Worm (Caenorhabditis elegans) whole organism, L4 larva: ENCODE measurements around the gene C16C8.12.

Experiments used
- F10B5.3 ChIP-seq: sonication (generic microtip); optimal IDR thresholded peaks from 2 replicates; lab custom pipeline; 2016; ENCODE audit warnings: mild to moderate bottlenecking, missing genetic modification characterization, missing compliant biosample characterization
- F26F4.8 ChIP-seq: fragments of 200-800 bp; sonication (Bioruptor generic); conservative IDR thresholded peaks from 2 replicates; pipeline ENCODE4 v1.3.6; 2022; ENCODE audit warnings: missing genetic modification characterization, missing compliant biosample characterization
- F37D6.2 ChIP-seq: sonication (generic microtip); optimal IDR thresholded peaks from 2 replicates; lab custom pipeline; 2016; ENCODE audit warnings: mild to moderate bottlenecking, missing genetic modification characterization, missing compliant biosample characterization
- T20F7.1 ChIP-seq: fragments of 200-800 bp; sonication (Bioruptor generic); optimal IDR thresholded peaks from 2 replicates; lab custom pipeline; 2018; ENCODE audit warnings: mild to moderate bottlenecking, missing genetic modification characterization, missing compliant biosample characterization
- Y48G9A.11 ChIP-seq: fragments of 200-800 bp; sonication (Bioruptor generic); IDR thresholded peaks from 2 replicates; pipeline ENCODE4 v1.3.6; 2022; ENCODE audit warnings: missing genetic modification reagents, missing genetic modification characterization, missing compliant biosample characterization
- Y75B8A.6 ChIP-seq: fragments of 200-800 bp; sonication (Bioruptor generic); IDR thresholded peaks from 2 replicates; pipeline ENCODE4 v1.3.6; 2022; ENCODE audit warnings: missing genetic modification reagents, missing genetic modification characterization, missing compliant biosample characterization
- ZK337.2 ChIP-seq: fragments of 200-800 bp; sonication (Bioruptor generic); IDR thresholded peaks from 2 replicates; pipeline ENCODE4 v1.3.6; 2022; ENCODE audit warnings: missing genetic modification reagents, missing genetic modification characterization, missing compliant biosample characterization
- aha-1 ChIP-seq: fragments of 150-350 bp; peaks from one replicate; lab custom pipeline; 2014; ENCODE audit warnings: missing biosample characterization, missing genetic modification characterization
- aly-2 ChIP-seq: sonication (generic microtip); optimal IDR thresholded peaks from 2 replicates; lab custom pipeline; 2018; ENCODE audit warnings: missing biosample characterization, missing genetic modification characterization
- ceh-20 ChIP-seq: fragments of 200-800 bp; sonication (Bioruptor generic); IDR thresholded peaks from 2 replicates; pipeline ENCODE4 v1.3.6; 2022; ENCODE audit warnings: missing genetic modification reagents, missing genetic modification characterization, missing compliant biosample characterization
- ceh-28 ChIP-seq: fragments of 150-350 bp; optimal IDR thresholded peaks from 2 replicates; lab custom pipeline; 2014; ENCODE audit warnings: missing biosample characterization, missing genetic modification reagents, missing genetic modification characterization
- ceh-32 ChIP-seq: sonication (generic microtip); optimal IDR thresholded peaks from 2 replicates; lab custom pipeline; 2016; ENCODE audit warnings: mild to moderate bottlenecking, missing genetic modification characterization, missing compliant biosample characterization; ENCODE audit not compliant: poor library complexity
- ceh-62 ChIP-seq: sonication (generic microtip); optimal IDR thresholded peaks from 2 replicates; lab custom pipeline; 2017; ENCODE audit warnings: missing biosample characterization, missing genetic modification characterization
- ceh-82 ChIP-seq: sonication (generic microtip); optimal IDR thresholded peaks from 2 replicates; lab custom pipeline; 2017; ENCODE audit warnings: missing biosample characterization, missing genetic modification characterization
- cey-2 ChIP-seq: sonication (generic microtip); optimal IDR thresholded peaks from 3 replicates; lab custom pipeline; 2017; ENCODE audit warnings: missing genetic modification characterization, mild to moderate bottlenecking, missing compliant biosample characterization, antibody characterized with exemption, borderline replicate concordance; ENCODE audit not compliant: insufficient read depth
- daf-8 ChIP-seq: fragments of 200-800 bp; sonication (Bioruptor generic); IDR thresholded peaks from 2 replicates; pipeline ENCODE4 v1.3.6; 2022; ENCODE audit warnings: missing genetic modification characterization, missing compliant biosample characterization
- dmd-9 ChIP-seq: fragments of 200-800 bp; sonication (Bioruptor generic); IDR thresholded peaks from 2 replicates; pipeline ENCODE4 v1.3.6; 2022; ENCODE audit warnings: missing genetic modification reagents, missing genetic modification characterization, missing compliant biosample characterization
- duxl-1 ChIP-seq: sonication (generic microtip); optimal IDR thresholded peaks from 2 replicates; lab custom pipeline; 2016; ENCODE audit warnings: mild to moderate bottlenecking, missing genetic modification characterization, moderate library complexity, missing compliant biosample characterization; ENCODE audit not compliant: poor library complexity
- fkh-10 ChIP-seq: fragments of 150-350 bp; optimal IDR thresholded peaks from 2 replicates; lab custom pipeline; 2014; ENCODE audit warnings: missing biosample characterization, missing genetic modification reagents, missing genetic modification characterization
- hlh-11 ChIP-seq: fragments of 200-800 bp; sonication (Bioruptor generic); optimal IDR thresholded peaks from 2 replicates; lab custom pipeline; 2018; ENCODE audit warnings: mild to moderate bottlenecking, missing genetic modification characterization, missing compliant biosample characterization
- hlh-30 ChIP-seq: sonication (generic microtip); optimal IDR thresholded peaks from 2 replicates; lab custom pipeline; 2017; ENCODE audit warnings: antibody characterized with exemption, mild to moderate bottlenecking, missing genetic modification characterization, missing compliant biosample characterization; ENCODE audit not compliant: insufficient read depth
- hmg-1.1 ChIP-seq: fragments of 200-800 bp; sonication (Bioruptor generic); IDR thresholded peaks from 2 replicates; pipeline ENCODE4 v1.3.6; 2022; ENCODE audit warnings: missing genetic modification reagents, missing genetic modification characterization, missing compliant biosample characterization
- lim-7 ChIP-seq: fragments of 200-800 bp; sonication (Bioruptor generic); IDR thresholded peaks from 2 replicates; pipeline ENCODE4 v1.3.6; 2022; ENCODE audit warnings: missing genetic modification characterization, missing compliant biosample characterization
- lin-15B ChIP-seq: fragments of 150-350 bp; sonication (generic microtip); optimal IDR thresholded peaks from 3 replicates; lab custom pipeline; 2014; ENCODE audit warnings: missing biosample characterization, missing genetic modification characterization
- lin-29 ChIP-seq: fragments of 200-800 bp; sonication (Bioruptor generic); IDR thresholded peaks from 2 replicates; pipeline ENCODE4 v1.3.6; 2022; ENCODE audit warnings: missing genetic modification reagents, missing genetic modification characterization, missing compliant biosample characterization
- lir-3 ChIP-seq: sonication (generic microtip); optimal IDR thresholded peaks from 2 replicates; lab custom pipeline; 2016; ENCODE audit warnings: mild to moderate bottlenecking, missing genetic modification characterization, missing compliant biosample characterization
- lsy-2 ChIP-seq, 2 experiments: fragments of 150-350 bp in 1 of 2; sonication (generic microtip) in 1 of 2; optimal IDR thresholded peaks; 2 replicates each; lab custom pipeline; 2014 to 2017; ENCODE audit warnings: missing biosample characterization in 2 of 2, missing genetic modification characterization in 2 of 2
- madf-5 ChIP-seq, 2 experiments: fragments of 200-800 bp; sonication (Bioruptor generic); IDR thresholded peaks; 2 replicates each; pipeline ENCODE4 v1.3.6; 2022; ENCODE audit warnings: missing compliant biosample characterization in 2 of 2, missing genetic modification characterization in 2 of 2
- madf-9 ChIP-seq: fragments of 200-800 bp; sonication (Bioruptor generic); conservative IDR thresholded peaks from 2 replicates; pipeline ENCODE4 v1.3.6; 2022; ENCODE audit warnings: missing genetic modification reagents, missing genetic modification characterization, missing compliant biosample characterization
- mdt-29 ChIP-seq: fragments of 200-800 bp; sonication (Bioruptor generic); IDR thresholded peaks from 2 replicates; pipeline ENCODE4 v1.3.6; 2022; ENCODE audit warnings: missing genetic modification reagents, missing genetic modification characterization, missing compliant biosample characterization
- mxl-3 ChIP-seq: fragments of 200-800 bp; sonication (Bioruptor generic); optimal IDR thresholded peaks from 2 replicates; lab custom pipeline; 2018; ENCODE audit warnings: mild to moderate bottlenecking, missing genetic modification characterization, missing compliant biosample characterization
- nhr-102 ChIP-seq: sonication (generic microtip); optimal IDR thresholded peaks from 2 replicates; lab custom pipeline; 2016; ENCODE audit warnings: mild to moderate bottlenecking, missing genetic modification characterization, moderate library complexity, missing compliant biosample characterization
- nhr-111 ChIP-seq: fragments of 200-800 bp; sonication (Bioruptor generic); optimal IDR thresholded peaks from 2 replicates; lab custom pipeline; 2018; ENCODE audit warnings: mild to moderate bottlenecking, missing genetic modification characterization, missing compliant biosample characterization
- nhr-237 ChIP-seq: sonication (generic microtip); optimal IDR thresholded peaks from 2 replicates; lab custom pipeline; 2017; ENCODE audit warnings: missing biosample characterization, missing genetic modification characterization
- nhr-28 ChIP-seq: fragments of 150-350 bp; optimal IDR thresholded peaks from 2 replicates; lab custom pipeline; 2014; ENCODE audit warnings: missing biosample characterization, missing genetic modification characterization
- nhr-48 ChIP-seq: sonication (generic microtip); optimal IDR thresholded peaks from 2 replicates; lab custom pipeline; 2016; ENCODE audit warnings: mild to moderate bottlenecking, missing genetic modification characterization, missing compliant biosample characterization
- nhr-6 ChIP-seq: fragments of 150-350 bp; optimal IDR thresholded peaks from 2 replicates; lab custom pipeline; 2014; ENCODE audit warnings: missing biosample characterization, missing genetic modification characterization
- nhr-76 ChIP-seq: fragments of 150-350 bp; optimal IDR thresholded peaks from 2 replicates; lab custom pipeline; 2014; ENCODE audit warnings: missing biosample characterization, missing genetic modification characterization
- php-3 ChIP-seq: fragments of 200-800 bp; sonication (Bioruptor generic); IDR thresholded peaks from 2 replicates; pipeline ENCODE4 v1.3.6; 2022; ENCODE audit warnings: missing genetic modification reagents, missing genetic modification characterization, missing compliant biosample characterization
- pqm-1 ChIP-seq: sonication (generic microtip); optimal IDR thresholded peaks from 2 replicates; lab custom pipeline; 2017; ENCODE audit warnings: missing biosample characterization, missing genetic modification characterization
- saeg-2 ChIP-seq: fragments of 200-800 bp; sonication (Bioruptor generic); IDR thresholded peaks from 2 replicates; pipeline ENCODE4 v1.3.6; 2022; ENCODE audit warnings: missing genetic modification reagents, missing genetic modification characterization, missing compliant biosample characterization
- sdz-12 ChIP-seq: fragments of 200-800 bp; sonication (Bioruptor generic); optimal IDR thresholded peaks from 2 replicates; lab custom pipeline; 2018; ENCODE audit warnings: mild to moderate bottlenecking, missing genetic modification characterization, missing compliant biosample characterization
- set-16 ChIP-seq: fragments of 200-800 bp; sonication (Bioruptor generic); IDR thresholded peaks from 2 replicates; pipeline ENCODE4 v1.3.6; 2022; ENCODE audit warnings: missing genetic modification reagents, missing genetic modification characterization, missing compliant biosample characterization
- snpc-4 ChIP-seq: fragments of 150-350 bp; optimal IDR thresholded peaks from 2 replicates; lab custom pipeline; 2014; ENCODE audit warnings: missing biosample characterization, missing genetic modification characterization
- spr-1 ChIP-seq: sonication (generic microtip); optimal IDR thresholded peaks from 2 replicates; lab custom pipeline; 2016; ENCODE audit warnings: mild to moderate bottlenecking, missing genetic modification characterization, missing compliant biosample characterization
- tag-97 ChIP-seq: fragments of 200-800 bp; sonication (Bioruptor generic); IDR thresholded peaks from 2 replicates; pipeline ENCODE4 v1.3.6; 2022; ENCODE audit warnings: missing genetic modification characterization, missing compliant biosample characterization
- unc-62 ChIP-seq, 3 experiments: fragments of 150-350 bp in 1 of 3; sonication (generic microtip); optimal IDR thresholded peaks in 2 of 3; peaks in 1 of 3; 1 replicate in 1 of 3; 2 replicates in 2 of 3; lab custom pipeline; 2014 to 2017; ENCODE audit warnings: missing biosample characterization in 3 of 3, missing genetic modification characterization in 3 of 3, missing genetic modification reagents in 3 of 3, missing genotype in 1 of 3
- vab-7 ChIP-seq: fragments of 200-800 bp; sonication (Bioruptor generic); IDR thresholded peaks from 2 replicates; pipeline ENCODE4 v1.3.6; 2022; ENCODE audit warnings: missing genetic modification reagents, missing genetic modification characterization, missing compliant biosample characterization
- zfp-2 ChIP-seq: sonication (generic microtip); optimal IDR thresholded peaks from 2 replicates; lab custom pipeline; 2016; ENCODE audit warnings: mild to moderate bottlenecking, missing genetic modification characterization, missing compliant biosample characterization

The C16C8.12 gene

ce11 chrII:3502520-3503323 is 50.2 kb downstream of the C16C8.12 start, which contains the start of the genes col-71 and Y49F6B.2 (continued):
- TF ChIP-seq madf-5 (GFP tag; IDR thresholded peaks at IDR 0.05; lab: Robert Waterston, UW), result no peak
- TF ChIP-seq saeg-2 (GFP tag; lab: Robert Waterston, UW), result no peak
- TF ChIP-seq dmd-9 (GFP tag; lab: Robert Waterston, UW), result peak; percentile 64; the same call in 1 of the 2 replicates
- no peak for TF ChIP-seq ceh-32 (tag; lab: Kevin White, UChicago)
- peak; percentile 66 for TF ChIP-seq fkh-10
- 0 out of 2 replicates have a peak, but pooled peaks have one; percentile 36 for TF ChIP-seq hmg-1.1 (GFP tag; lab: Robert Waterston, UW)
- TF ChIP-seq F37D6.2, result peak; percentile 65
- TF ChIP-seq lin-15B, result peak; percentile 40
- TF ChIP-seq cey-2 (tag; lab: Kevin White, UChicago), result no peak
- TF ChIP-seq nhr-76, result no peak
- TF ChIP-seq zfp-2 (tag; lab: Kevin White, UChicago), result no peak
- no peak for TF ChIP-seq ceh-82 (tag; lab: Kevin White, UChicago)
- no peak for TF ChIP-seq nhr-111 (GFP tag; lab: Kevin White, UChicago)
- no peak for TF ChIP-seq aly-2
- no peak for TF ChIP-seq lim-7 (GFP tag; lab: Robert Waterston, UW)
- no peak for TF ChIP-seq F26F4.8 (GFP tag; lab: Robert Waterston, UW)
- TF ChIP-seq php-3 (GFP tag; lab: Robert Waterston, UW), result 0 out of 2 replicates have a peak, but pooled peaks have one; percentile 30
- TF ChIP-seq snpc-4 (tag; lab: Kevin White, UChicago), result no peak
- TF ChIP-seq duxl-1 (tag; lab: Kevin White, UChicago), result peak; percentile 67
- TF ChIP-seq ceh-20 (GFP tag; lab: Robert Waterston, UW), result no peak
- TF ChIP-seq lir-3 (tag; lab: Kevin White, UChicago), result no peak
- peak in 1 of 2 experiments; percentile 85 for TF ChIP-seq lsy-2 (tag; optimal IDR thresholded peaks at IDR 0.05; lab: Kevin White, UChicago)
- TF ChIP-seq hlh-11 (tag; lab: Kevin White, UChicago), result peak; percentile 15
- TF ChIP-seq ceh-62 (tag; lab: Kevin White, UChicago), result no peak
- no peak for TF ChIP-seq vab-7
- TF ChIP-seq madf-9 (GFP tag; lab: Robert Waterston, UW), result peak; percentile 43; the same call in 1 of the 2 replicates
- no peak for TF ChIP-seq lin-29 (GFP tag; lab: Robert Waterston, UW)
- TF ChIP-seq ZK337.2 (GFP tag; lab: Robert Waterston, UW), result peak; percentile 72
- no peak for TF ChIP-seq ceh-28 (tag; lab: Kevin White, UChicago)
- peak; percentile 45 for TF ChIP-seq nhr-6 (tag; lab: Kevin White, UChicago)
- TF ChIP-seq aha-1, result no peak
- peak; percentile 22 for TF ChIP-seq hlh-30 (tag; lab: Kevin White, UChicago)
- TF ChIP-seq mxl-3 (GFP tag; lab: Kevin White, UChicago), result no peak
- TF ChIP-seq spr-1 (tag; lab: Kevin White, UChicago), result no peak
- peak in 1 of 2 experiments; percentile 97 for TF ChIP-seq unc-62 (GFP tag; optimal IDR thresholded peaks at IDR 0.05 in 1 of 2; lab: Kevin White, UChicago)
- TF ChIP-seq unc-62 (tag; optimal IDR thresholded peaks at IDR 0.05; lab: Kevin White, UChicago), result no peak
- TF ChIP-seq daf-8, result no peak
- TF ChIP-seq sdz-12, result no peak
- TF ChIP-seq tag-97 (GFP tag; lab: Robert Waterston, UW), result no peak
- no peak for TF ChIP-seq pqm-1 (tag; lab: Kevin White, UChicago)
- no peak for TF ChIP-seq Y75B8A.6 (GFP tag; lab: Robert Waterston, UW)
- TF ChIP-seq nhr-102, result no peak
- TF ChIP-seq set-16, result no peak
- no peak for TF ChIP-seq F10B5.3
- no peak for TF ChIP-seq nhr-48 (tag; lab: Kevin White, UChicago)
- TF ChIP-seq T20F7.1, result no peak
- peak; percentile 19 for TF ChIP-seq nhr-28
- no peak for TF ChIP-seq mdt-29 (GFP tag; lab: Robert Waterston, UW)
- peak; percentile 85 for TF ChIP-seq Y48G9A.11
- TF ChIP-seq nhr-237 (tag; lab: Kevin White, UChicago), result no peak
